Worm (Caenorhabditis elegans) whole organism, early embryonic: ENCODE measurements around the gene tag-10.

Experiments used
- B0310.2 ChIP-seq: sonication (generic microtip); optimal IDR thresholded peaks from 2 replicates; lab custom pipeline; 2016; ENCODE audit warnings: mild to moderate bottlenecking, missing genetic modification characterization, missing compliant biosample characterization
- ama-1 ChIP-seq: fragments of 150-350 bp; optimal IDR thresholded peaks from 2 replicates; lab custom pipeline; 2014
- ceh-13 ChIP-seq: fragments of 200-800 bp; sonication (Bioruptor generic); optimal IDR thresholded peaks from 2 replicates; lab custom pipeline; 2018; ENCODE audit warnings: mild to moderate bottlenecking, missing genetic modification characterization, missing compliant biosample characterization
- hmbx-1 ChIP-seq: sonication (generic microtip); optimal IDR thresholded peaks from 2 replicates; lab custom pipeline; 2016; ENCODE audit warnings: mild to moderate bottlenecking, missing genetic modification characterization, missing compliant biosample characterization
- hmg-4 ChIP-seq: fragments of 200-800 bp; sonication (Bioruptor generic); optimal IDR thresholded peaks from 2 replicates; lab custom pipeline; 2018; ENCODE audit warnings: mild to moderate bottlenecking, missing genetic modification characterization, missing compliant biosample characterization
- tbx-37 ChIP-seq: fragments of 200-800 bp; sonication (Bioruptor generic); conservative IDR thresholded peaks from 2 replicates; pipeline ENCODE4 v1.3.6; 2022; ENCODE audit warnings: missing genetic modification reagents, missing genetic modification characterization, missing compliant biosample characterization

DNA sequence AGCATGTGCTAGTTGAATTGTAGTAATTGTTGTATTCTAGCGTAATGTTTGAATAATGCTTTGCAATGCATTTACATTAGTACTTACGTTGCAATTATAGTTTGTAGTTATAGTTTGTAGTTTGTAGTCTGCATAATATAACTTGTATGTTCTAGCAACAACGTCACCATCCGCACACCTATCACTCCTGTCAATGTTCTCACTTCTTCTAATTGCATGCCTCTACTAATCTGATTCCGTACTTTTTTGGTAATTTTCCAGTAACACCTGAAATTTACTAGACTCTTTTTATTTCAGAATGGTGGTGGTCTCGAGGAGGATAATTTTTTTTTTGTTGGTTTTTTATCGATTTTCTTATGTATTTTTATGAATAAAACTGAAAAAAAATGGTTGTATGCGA is 4.2 kb downstream of the tag-10 start:
- peak; percentile 10 for TF ChIP-seq B0310.2
- TF ChIP-seq ama-1 (lab: Kevin White, UChicago), result no peak
- no peak for TF ChIP-seq hmbx-1 (tag; lab: Kevin White, UChicago)
- no peak for TF ChIP-seq ceh-13 (GFP tag; lab: Kevin White, UChicago)
- TF ChIP-seq tbx-37, result no peak
- TF ChIP-seq hmg-4, result no peak
